Worm (Caenorhabditis elegans) whole organism, L4/young adult: ENCODE data around the gene Y66D12A.1.

Source experiments
- dao-5 ChIP-seq: sonication (generic microtip); optimal IDR thresholded peaks from 2 replicates; lab custom pipeline; 2016; ENCODE audit warnings: missing genotype, missing genetic modification characterization, moderate library complexity, missing compliant biosample characterization
- him-1 ChIP-seq: sonication (generic microtip); optimal IDR thresholded peaks from 2 replicates; lab custom pipeline; 2016; ENCODE audit warnings: missing genotype, missing genetic modification reagents, missing genetic modification characterization, missing compliant biosample characterization

DNA sequence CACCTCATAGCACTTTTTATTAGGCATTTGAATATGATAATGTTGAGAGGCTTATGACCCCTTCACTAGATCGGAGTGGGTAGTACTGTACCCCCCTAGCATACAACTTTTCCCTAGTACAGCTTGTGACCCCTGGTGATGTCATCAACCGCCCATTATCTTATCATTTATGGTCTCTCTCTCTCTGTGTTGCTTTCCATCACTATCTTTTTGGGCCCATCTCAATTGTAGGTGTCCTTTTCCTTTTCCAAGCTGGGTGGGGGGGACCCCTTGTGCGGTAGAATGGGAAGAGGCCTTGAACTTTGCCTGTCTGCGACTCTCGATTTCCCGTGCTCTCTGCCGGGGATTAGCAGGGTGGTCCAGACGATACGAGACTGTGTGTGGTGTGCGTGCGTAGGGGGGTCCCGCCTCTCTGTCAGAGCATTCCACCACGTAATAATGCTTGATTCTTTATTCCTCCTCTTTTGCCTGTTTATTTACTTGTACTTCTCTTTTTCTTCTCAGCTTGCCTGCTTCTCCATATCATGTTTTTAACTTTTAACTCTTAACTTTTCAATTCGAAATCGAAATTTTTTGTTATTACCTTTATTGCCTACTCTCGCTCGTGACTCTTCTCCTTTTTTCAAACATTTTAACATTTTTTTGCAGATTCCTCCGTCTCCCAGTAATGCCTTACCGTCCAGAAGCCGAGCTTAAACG is 47.3 kb upstream of the Y66D12A.1 start, which contains the start of gene ztf-29:
- TF ChIP-seq him-1 (tag; lab: Kevin White, UChicago) (no peak), dao-5 (tag; lab: Kevin White, UChicago) (no peak)
